Fruit fly (Drosophila melanogaster) whole organism, embryonic: Measurements from ENCODE around the gene CG14684.

Experiments
- Abd-B ChIP-seq: fragments of 200-800 bp; sonication (Bioruptor generic); optimal IDR thresholded peaks from 2 replicates; lab custom pipeline; 2018; ENCODE audit warnings: missing biosample characterization, mild to moderate bottlenecking, missing genetic modification characterization, moderate library complexity
- Atf-2 ChIP-seq: fragments of 200-800 bp; sonication (Bioruptor generic); optimal IDR thresholded peaks from 2 replicates; lab custom pipeline; 2016; ENCODE audit warnings: missing biosample characterization, missing genetic modification characterization
- Bgb ChIP-seq: fragments of 200-800 bp; sonication (Bioruptor generic); IDR thresholded peaks from 2 replicates; pipeline ENCODE4 v1.3.6; 2022; ENCODE audit warnings: missing biosample characterization, missing genetic modification characterization; ENCODE audit not compliant: partially characterized antibody
- C15 ChIP-seq: fragments of 200-800 bp; sonication (Bioruptor generic); IDR thresholded peaks from 3 replicates; pipeline ENCODE4 v1.3.6; 2022; ENCODE audit warnings: missing biosample characterization, missing genetic modification characterization
- CG10565 ChIP-seq: fragments of 200-800 bp; sonication (Bioruptor generic); optimal IDR thresholded peaks from 3 replicates; lab custom pipeline; 2016; ENCODE audit warnings: missing biosample characterization, mild to moderate bottlenecking, missing genetic modification characterization
- CG12659 ChIP-seq: fragments of 200-800 bp; sonication (Bioruptor generic); optimal IDR thresholded peaks from 3 replicates; lab custom pipeline; 2017; ENCODE audit warnings: mild to moderate bottlenecking, missing biosample characterization, missing genetic modification reagents, missing genetic modification characterization
- CG15073 ChIP-seq: fragments of 200-800 bp; sonication (Bioruptor generic); optimal IDR thresholded peaks from 2 replicates; lab custom pipeline; 2016; ENCODE audit warnings: missing biosample characterization, missing genetic modification characterization
- CG15479 ChIP-seq: fragments of 200-800 bp; sonication (Bioruptor generic); optimal IDR thresholded peaks from 3 replicates; lab custom pipeline; 2019; ENCODE audit warnings: missing biosample characterization, mild to moderate bottlenecking, missing genetic modification characterization, moderate library complexity
- CG16779 ChIP-seq: fragments of 200-800 bp; sonication (Bioruptor generic); IDR thresholded peaks from 2 replicates; pipeline ENCODE4 v1.3.6; 2022; ENCODE audit warnings: missing biosample characterization, missing genetic modification characterization
- CG17829 ChIP-seq: fragments of 200-800 bp; optimal IDR thresholded peaks from 2 replicates; lab custom pipeline; 2019; ENCODE audit warnings: missing biosample characterization, mild to moderate bottlenecking, missing genetic modification characterization, moderate library complexity
- CG18262 ChIP-seq: fragments of 200-800 bp; optimal IDR thresholded peaks from 3 replicates; lab custom pipeline; 2019; ENCODE audit warnings: missing biosample characterization, mild to moderate bottlenecking, missing genetic modification characterization, moderate library complexity
- CG2889 ChIP-seq: fragments of 200-800 bp; sonication (Bioruptor generic); IDR thresholded peaks from 3 replicates; pipeline ENCODE4 v1.3.6; 2022; ENCODE audit warnings: missing biosample characterization, missing genetic modification characterization
- CG31365 ChIP-seq: fragments of 200-800 bp; sonication (Bioruptor generic); optimal IDR thresholded peaks from 2 replicates; lab custom pipeline; 2018; ENCODE audit warnings: missing biosample characterization, mild to moderate bottlenecking, missing genetic modification characterization
- CG34376 ChIP-seq: fragments of 200-800 bp; sonication (Bioruptor generic); optimal IDR thresholded peaks from 2 replicates; lab custom pipeline; 2018; ENCODE audit warnings: missing biosample characterization, mild to moderate bottlenecking, missing genetic modification characterization
- CG42726 ChIP-seq: fragments of 200-800 bp; sonication (Bioruptor generic); IDR thresholded peaks from 2 replicates; pipeline ENCODE4 v1.3.6; 2022; ENCODE audit warnings: missing biosample characterization, missing genetic modification characterization; ENCODE audit not compliant: partially characterized antibody
- CG4328 ChIP-seq: fragments of 200-800 bp; sonication (Bioruptor generic); optimal IDR thresholded peaks from 3 replicates; lab custom pipeline; 2017; ENCODE audit warnings: missing biosample characterization, missing genetic modification reagents, missing genetic modification characterization
- CG4617 ChIP-seq: fragments of 200-800 bp; sonication (Bioruptor generic); optimal IDR thresholded peaks from 3 replicates; lab custom pipeline; 2016; ENCODE audit warnings: missing biosample characterization, missing genetic modification characterization, borderline replicate concordance
- CG5245 ChIP-seq: fragments of 200-800 bp; sonication (Bioruptor generic); optimal IDR thresholded peaks from 3 replicates; lab custom pipeline; 2016; ENCODE audit warnings: missing biosample characterization, missing genetic modification characterization
- CG6813 ChIP-seq: fragments of 200-800 bp; sonication (Bioruptor generic); optimal IDR thresholded peaks from 2 replicates; lab custom pipeline; 2017; ENCODE audit warnings: missing biosample characterization, missing genetic modification characterization, mild to moderate bottlenecking, moderate library complexity, missing genetic modification reagents
- D19B ChIP-seq: fragments of 200-800 bp; sonication (Bioruptor generic); optimal IDR thresholded peaks from 2 replicates; lab custom pipeline; 2017; ENCODE audit warnings: missing biosample characterization, mild to moderate bottlenecking, missing genetic modification characterization
- Dll ChIP-seq: fragments of 200-800 bp; sonication (Bioruptor generic); IDR thresholded peaks from 4 replicates; pipeline ENCODE4 v1.3.6; 2022; ENCODE audit warnings: missing biosample characterization, missing genetic modification characterization; ENCODE audit not compliant: partially characterized antibody
- E2f2 ChIP-seq: fragments of 200-800 bp; sonication (Bioruptor generic); IDR thresholded peaks from 2 replicates; pipeline ENCODE4 v1.3.6; 2022; ENCODE audit warnings: missing biosample characterization, missing genetic modification characterization
- Elba2 ChIP-seq: fragments of 200-800 bp; sonication (Bioruptor generic); optimal IDR thresholded peaks from 3 replicates; lab custom pipeline; 2016; ENCODE audit warnings: missing biosample characterization, missing genetic modification characterization
- H15 ChIP-seq: fragments of 200-800 bp; sonication (Bioruptor generic); IDR thresholded peaks from 3 replicates; pipeline ENCODE4 v1.3.6; 2022; ENCODE audit warnings: missing biosample characterization, missing genetic modification characterization
- HLH4C ChIP-seq: fragments of 200-800 bp; sonication (Bioruptor generic); IDR thresholded peaks from 3 replicates; pipeline ENCODE4 v1.3.6; 2022; ENCODE audit warnings: missing biosample characterization, missing genetic modification characterization; ENCODE audit not compliant: partially characterized antibody
- Mrtf ChIP-seq: fragments of 200-800 bp; sonication (Bioruptor generic); IDR thresholded peaks from 3 replicates; pipeline ENCODE4 v1.3.6; 2022; ENCODE audit warnings: missing biosample characterization, missing genetic modification characterization
- Neu2 ChIP-seq: fragments of 200-800 bp; sonication (Bioruptor generic); optimal IDR thresholded peaks from 3 replicates; lab custom pipeline; 2016; ENCODE audit warnings: missing biosample characterization, missing genetic modification characterization, borderline replicate concordance
- Opbp ChIP-seq: fragments of 200-800 bp; sonication (Bioruptor generic); IDR thresholded peaks from 3 replicates; pipeline ENCODE4 v1.3.6; 2022; ENCODE audit warnings: missing biosample characterization, missing genetic modification characterization; ENCODE audit not compliant: partially characterized antibody
- Sox102F ChIP-seq: fragments of 200-800 bp; sonication (Bioruptor generic); optimal IDR thresholded peaks from 2 replicates; lab custom pipeline; 2018; ENCODE audit warnings: missing biosample characterization, mild to moderate bottlenecking, missing genetic modification characterization, moderate library complexity
- ap ChIP-seq: fragments of 200-800 bp; sonication (Bioruptor generic); IDR thresholded peaks from 2 replicates; pipeline ENCODE4 v1.3.6; 2022; ENCODE audit warnings: missing biosample characterization, missing genetic modification characterization
- ato ChIP-seq: fragments of 200-800 bp; sonication (Bioruptor generic); IDR thresholded peaks from 2 replicates; pipeline ENCODE4 v1.3.6; 2022; ENCODE audit warnings: missing biosample characterization, missing genetic modification characterization; ENCODE audit not compliant: partially characterized antibody
- az2 ChIP-seq: fragments of 200-800 bp; sonication (Bioruptor generic); optimal IDR thresholded peaks from 3 replicates; lab custom pipeline; 2016; ENCODE audit warnings: missing biosample characterization, missing genetic modification characterization
- bigmax ChIP-seq: fragments of 200-800 bp; sonication (Bioruptor generic); optimal IDR thresholded peaks from 2 replicates; lab custom pipeline; 2018; ENCODE audit warnings: missing biosample characterization, mild to moderate bottlenecking, missing genetic modification characterization
- br ChIP-seq: fragments of >200 bp; optimal IDR thresholded peaks from 2 replicates; lab custom pipeline; 2017
- cato ChIP-seq: fragments of 200-800 bp; sonication (Bioruptor generic); optimal IDR thresholded peaks from 2 replicates; lab custom pipeline; 2016; ENCODE audit warnings: missing biosample characterization, missing genetic modification characterization, borderline replicate concordance
- chinmo ChIP-seq: fragments of 200-800 bp; sonication (Bioruptor generic); IDR thresholded peaks from 4 replicates; pipeline ENCODE4 v1.3.6; 2022; ENCODE audit warnings: missing biosample characterization, missing genetic modification characterization; ENCODE audit not compliant: partially characterized antibody
- danr ChIP-seq: fragments of 200-800 bp; sonication (Bioruptor generic); IDR thresholded peaks from 2 replicates; pipeline ENCODE4 v1.3.6; 2022; ENCODE audit warnings: missing biosample characterization, missing genetic modification characterization
- fd102C ChIP-seq: fragments of 200-800 bp; sonication (Bioruptor generic); optimal IDR thresholded peaks from 2 replicates; lab custom pipeline; 2018; ENCODE audit warnings: missing biosample characterization, mild to moderate bottlenecking, missing genetic modification characterization, moderate library complexity
- gcm ChIP-seq: fragments of 200-800 bp; sonication (Bioruptor generic); optimal IDR thresholded peaks from 2 replicates; lab custom pipeline; 2019; ENCODE audit warnings: missing biosample characterization, mild to moderate bottlenecking, missing genetic modification characterization, moderate library complexity
- hth ChIP-seq: fragments of >200 bp; optimal IDR thresholded peaks from 2 replicates; lab custom pipeline; 2017; ENCODE audit warnings: inconsistent platforms
- jigr1 ChIP-seq: fragments of 200-800 bp; sonication (Bioruptor generic); IDR thresholded peaks from 3 replicates; pipeline ENCODE4 v1.3.6; 2022; ENCODE audit warnings: missing biosample characterization, missing genetic modification characterization
- klu ChIP-seq: fragments of 200-800 bp; sonication (Bioruptor generic); IDR thresholded peaks from 2 replicates; pipeline ENCODE4 v1.3.6; 2022; ENCODE audit warnings: missing biosample characterization, missing genetic modification characterization
- lov ChIP-seq, 2 experiments: fragments of 200-800 bp in 1 of 2; fragments of >200 bp in 1 of 2; sonication (Bioruptor generic) in 1 of 2; IDR thresholded peaks in 1 of 2; optimal IDR thresholded peaks in 1 of 2; 2 replicates in 1 of 2; 3 replicates in 1 of 2; pipeline versions ENCODE4 v1.3.6 to Lab custom; 2017 to 2022; ENCODE audit warnings: missing biosample characterization in 1 of 2, missing genetic modification characterization in 1 of 2
- luna ChIP-seq: fragments of 200-800 bp; sonication (Bioruptor generic); optimal IDR thresholded peaks from 2 replicates; lab custom pipeline; 2016; ENCODE audit warnings: missing biosample characterization, missing genetic modification characterization
- pan ChIP-seq, 4 experiments: fragments of >200 bp in 3 of 4; fragments of 200-800 bp in 1 of 4; sonication (Bioruptor generic) in 1 of 4; optimal IDR thresholded peaks in 3 of 4; IDR thresholded peaks in 1 of 4; 2 replicates each; pipeline versions ENCODE4 v1.3.6 to Lab custom; 2017 to 2022; ENCODE audit warnings: missing biosample characterization in 2 of 4, missing genetic modification characterization in 2 of 4, mixed read lengths in 1 of 4
- ro ChIP-seq: fragments of 200-800 bp; sonication (Bioruptor generic); IDR thresholded peaks from 2 replicates; pipeline ENCODE4 v1.3.6; 2022; ENCODE audit warnings: missing biosample characterization, missing genetic modification characterization
- row ChIP-seq: fragments of 200-800 bp; sonication (Bioruptor generic); IDR thresholded peaks from 3 replicates; pipeline ENCODE4 v1.3.6; 2022; ENCODE audit warnings: missing biosample characterization, missing genetic modification characterization
- slbo ChIP-seq: fragments of 200-800 bp; sonication (Bioruptor generic); IDR thresholded peaks from 2 replicates; pipeline ENCODE4 v1.3.6; 2022; ENCODE audit warnings: missing biosample characterization, missing genetic modification characterization
- sqz ChIP-seq: fragments of 200-800 bp; sonication (Bioruptor generic); optimal IDR thresholded peaks from 3 replicates; lab custom pipeline; 2018; ENCODE audit warnings: missing biosample characterization, mild to moderate bottlenecking, missing genetic modification characterization

CG14684 gene

DNA sequence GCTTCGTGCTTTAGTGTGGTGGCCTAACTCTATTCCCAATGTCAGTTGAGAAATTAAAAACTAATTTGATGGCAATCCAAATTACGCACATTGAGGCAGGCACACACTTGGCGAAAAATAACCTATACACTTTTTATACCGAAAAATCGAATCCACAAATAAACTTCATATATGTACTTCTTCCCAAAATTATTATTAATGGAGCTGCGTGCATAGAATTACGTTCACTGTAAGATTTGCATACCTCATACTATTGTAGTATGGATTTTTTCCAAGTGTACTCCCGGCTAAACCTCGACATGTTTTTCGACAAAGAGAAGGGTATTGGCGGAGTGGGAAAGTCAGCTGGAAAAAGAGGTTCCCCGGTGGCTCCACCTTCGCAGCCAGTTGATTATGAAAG, 22.5 kb upstream of the CG14684 start (continued):
- TF ChIP-seq CG34376 (no peak), slbo (GFP tag; lab: Robert Waterston, UW) (peak; percentile 75), E2f2 (GFP tag; lab: Robert Waterston, UW) (peak; percentile 48), cato (GFP tag; lab: Kevin White, UChicago) (no peak), CG18262 (tag; lab: Kevin White, UChicago) (peak; percentile 65), CG15073 (GFP tag; lab: Kevin White, UChicago) (no peak), Bgb (no peak), Mrtf (GFP tag; lab: Robert Waterston, UW) (0 out of 3 replicates have a peak, but pooled peaks have one; percentile 45), HLH4C (GFP tag; lab: Robert Waterston, UW) (no peak), row (GFP tag; lab: Robert Waterston, UW) (peak; percentile 68), sqz (no peak), lov (optimal IDR thresholded peaks at IDR 0.05; lab: Kevin White, UChicago) (no peak), lov (GFP tag; IDR thresholded peaks at IDR 0.05; lab: Robert Waterston, UW) (0 out of 3 replicates have a peak, but pooled peaks have one; percentile 40), Neu2 (GFP tag; lab: Kevin White, UChicago) (no peak), Opbp (GFP tag; lab: Robert Waterston, UW) (no peak), klu (GFP tag; lab: Robert Waterston, UW) (no peak), ro (GFP tag; lab: Robert Waterston, UW) (0 out of 2 replicates have a peak, but pooled peaks have one; percentile 16), Abd-B (GFP tag; lab: Kevin White, UChicago) (peak; percentile 70), Dll (GFP tag; lab: Robert Waterston, UW) (no peak), CG12659 (peak; percentile 20), ato (GFP tag; lab: Robert Waterston, UW) (no peak), hth (lab: Kevin White, UChicago) (no peak), H15 (GFP tag; lab: Robert Waterston, UW) (no peak), CG4328 (GFP tag; lab: Kevin White, UChicago) (no peak), fd102C (GFP tag; lab: Kevin White, UChicago) (no peak), chinmo (no peak), ap (GFP tag; lab: Robert Waterston, UW) (peak; percentile 56; the same call in 1 of the 2 replicates), danr (GFP tag; lab: Robert Waterston, UW) (peak; percentile 40; the same call in 1 of the 2 replicates), gcm (GFP tag; lab: Kevin White, UChicago) (peak; percentile 32), CG2889 (GFP tag; lab: Robert Waterston, UW) (0 out of 3 replicates have a peak, but pooled peaks have one; percentile 14), CG5245 (peak; percentile 42), bigmax (GFP tag; lab: Kevin White, UChicago) (no peak), Atf-2 (GFP tag; lab: Kevin White, UChicago) (peak; percentile 6), C15 (GFP tag; lab: Robert Waterston, UW) (no peak), CG42726 (GFP tag; lab: Robert Waterston, UW) (no peak), Elba2 (GFP tag; lab: Kevin White, UChicago) (no peak), CG17829 (tag; lab: Kevin White, UChicago) (peak; percentile 59), CG31365 (tag; lab: Kevin White, UChicago) (peak; percentile 41), br (lab: Kevin White, UChicago) (no peak), CG4617 (GFP tag; lab: Kevin White, UChicago) (no peak), luna (no peak), CG16779 (GFP tag; lab: Robert Waterston, UW) (no peak), az2 (peak; percentile 63), Sox102F (GFP tag; lab: Kevin White, UChicago) (peak; percentile 89), jigr1 (GFP tag; lab: Robert Waterston, UW) (peak; percentile 54; the same call in 1 of the 3 replicates), D19B (GFP tag; lab: Kevin White, UChicago) (no peak), CG10565 (GFP tag; lab: Kevin White, UChicago) (no peak), pan (optimal IDR thresholded peaks at IDR 0.05; lab: Kevin White, UChicago) (no peak), pan (GFP tag; optimal IDR thresholded peaks at IDR 0.05 in 1 of 2, IDR thresholded peaks at IDR 0.05 in 1 of 2) (peak in 1 of 2 experiments; percentile 76), CG6813 (GFP tag; lab: Kevin White, UChicago) (peak; percentile 34), CG15479 (no peak)
